Worm (Caenorhabditis elegans) whole organism, L4 larva: ENCODE data around the gene F56D6.22.
"Not testable (repeated sequence)": the region's sequence is repeated elsewhere in the genome, so short reads cannot be mapped to it uniquely, and the experiment has no call there.

Experiments used
- D1046.2 ChIP-seq: fragments of 200-800 bp; sonication (Bioruptor generic); IDR thresholded peaks from 2 replicates; pipeline ENCODE4 v1.3.6; 2022; ENCODE audit warnings: missing genetic modification characterization, missing compliant biosample characterization
- F49E8.2 ChIP-seq: sonication (generic microtip); optimal IDR thresholded peaks from 2 replicates; lab custom pipeline; 2016; ENCODE audit warnings: missing compliant biosample characterization, mild to moderate bottlenecking, missing genetic modification characterization, borderline replicate concordance
- Y5F2A.4 ChIP-seq: fragments of 200-800 bp; sonication (Bioruptor generic); optimal IDR thresholded peaks from 2 replicates; lab custom pipeline; 2018; ENCODE audit warnings: mild to moderate bottlenecking, missing genetic modification characterization, missing compliant biosample characterization
- aha-1 ChIP-seq: fragments of 150-350 bp; peaks from one replicate; lab custom pipeline; 2014; ENCODE audit warnings: missing biosample characterization, missing genetic modification characterization
- aly-2 ChIP-seq: sonication (generic microtip); optimal IDR thresholded peaks from 2 replicates; lab custom pipeline; 2018; ENCODE audit warnings: missing biosample characterization, missing genetic modification characterization
- ceh-32 ChIP-seq: sonication (generic microtip); optimal IDR thresholded peaks from 2 replicates; lab custom pipeline; 2016; ENCODE audit warnings: mild to moderate bottlenecking, missing genetic modification characterization, missing compliant biosample characterization; ENCODE audit not compliant: poor library complexity
- ces-1 ChIP-seq: fragments of 150-350 bp; sonication (generic microtip); optimal IDR thresholded peaks from 4 replicates; lab custom pipeline; 2014; ENCODE audit warnings: missing biosample characterization, missing genetic modification reagents, missing genetic modification characterization
- cey-2 ChIP-seq: sonication (generic microtip); optimal IDR thresholded peaks from 3 replicates; lab custom pipeline; 2017; ENCODE audit warnings: missing genetic modification characterization, mild to moderate bottlenecking, missing compliant biosample characterization, antibody characterized with exemption, borderline replicate concordance; ENCODE audit not compliant: insufficient read depth
- ctbp-1 ChIP-seq: fragments of 200-800 bp; sonication (Bioruptor generic); IDR thresholded peaks from 2 replicates; pipeline ENCODE4 v1.3.6; 2022; ENCODE audit warnings: missing genetic modification reagents, missing genetic modification characterization, missing compliant biosample characterization
- daf-16 ChIP-seq, 3 experiments: sonication (generic microtip); optimal IDR thresholded peaks; 2 replicates each; lab custom pipeline; 2016 to 2017; ENCODE audit warnings: missing genetic modification characterization in 3 of 3, missing genetic modification reagents in 3 of 3, mild to moderate bottlenecking in 2 of 3, missing compliant biosample characterization in 2 of 3, missing biosample characterization in 1 of 3, moderate library complexity in 1 of 3
- dmd-8 ChIP-seq: fragments of 200-800 bp; sonication (Bioruptor generic); IDR thresholded peaks from 2 replicates; pipeline ENCODE4 v1.3.6; 2022; ENCODE audit warnings: missing genetic modification characterization, missing compliant biosample characterization
- duxl-1 ChIP-seq: sonication (generic microtip); optimal IDR thresholded peaks from 2 replicates; lab custom pipeline; 2016; ENCODE audit warnings: mild to moderate bottlenecking, missing genetic modification characterization, moderate library complexity, missing compliant biosample characterization; ENCODE audit not compliant: poor library complexity
- dve-1 ChIP-seq: sonication (generic microtip); optimal IDR thresholded peaks from 2 replicates; lab custom pipeline; 2017; ENCODE audit warnings: antibody characterized with exemption, mild to moderate bottlenecking, missing genetic modification characterization, missing compliant biosample characterization; ENCODE audit not compliant: insufficient read depth
- fos-1 ChIP-seq: fragments of 150-350 bp; optimal IDR thresholded peaks from 2 replicates; lab custom pipeline; 2014; ENCODE audit warnings: missing biosample characterization, missing genetic modification characterization
- gei-8 ChIP-seq: fragments of 200-800 bp; sonication (Bioruptor generic); optimal IDR thresholded peaks from 2 replicates; lab custom pipeline; 2018; ENCODE audit warnings: mild to moderate bottlenecking, missing genetic modification characterization, missing compliant biosample characterization
- hif-1 ChIP-seq, 2 experiments: sonication (generic microtip); optimal IDR thresholded peaks; 2 replicates each; lab custom pipeline; 2016 to 2017; ENCODE audit warnings: missing compliant biosample characterization in 2 of 2, missing genetic modification characterization in 2 of 2, missing genetic modification reagents in 2 of 2, missing genotype in 2 of 2, mild to moderate bottlenecking in 1 of 2
- hlh-11 ChIP-seq: fragments of 200-800 bp; sonication (Bioruptor generic); optimal IDR thresholded peaks from 2 replicates; lab custom pipeline; 2018; ENCODE audit warnings: mild to moderate bottlenecking, missing genetic modification characterization, missing compliant biosample characterization
- hmg-1.1 ChIP-seq: fragments of 200-800 bp; sonication (Bioruptor generic); IDR thresholded peaks from 2 replicates; pipeline ENCODE4 v1.3.6; 2022; ENCODE audit warnings: missing genetic modification reagents, missing genetic modification characterization, missing compliant biosample characterization
- lin-1 ChIP-seq: fragments of 200-800 bp; sonication (Bioruptor generic); IDR thresholded peaks from 2 replicates; pipeline ENCODE4 v1.3.6; 2022; ENCODE audit warnings: missing genetic modification reagents, missing genetic modification characterization, missing compliant biosample characterization
- lin-13 ChIP-seq: fragments of 150-350 bp; optimal IDR thresholded peaks from 2 replicates; lab custom pipeline; 2014; ENCODE audit warnings: missing biosample characterization, missing genetic modification reagents, missing genetic modification characterization
- madf-9 ChIP-seq: fragments of 200-800 bp; sonication (Bioruptor generic); conservative IDR thresholded peaks from 2 replicates; pipeline ENCODE4 v1.3.6; 2022; ENCODE audit warnings: missing genetic modification reagents, missing genetic modification characterization, missing compliant biosample characterization
- mes-2 ChIP-seq: sonication (generic microtip); optimal IDR thresholded peaks from 2 replicates; lab custom pipeline; 2016; ENCODE audit warnings: missing genotype, mild to moderate bottlenecking, missing genetic modification characterization, missing compliant biosample characterization; ENCODE audit not compliant: poor library complexity, severe bottlenecking
- mxl-2 ChIP-seq: fragments of 200-800 bp; sonication (Bioruptor generic); conservative IDR thresholded peaks from 2 replicates; pipeline ENCODE4 v1.3.6; 2022; ENCODE audit warnings: missing genetic modification reagents, missing genetic modification characterization, missing compliant biosample characterization
- nhr-237 ChIP-seq: sonication (generic microtip); optimal IDR thresholded peaks from 2 replicates; lab custom pipeline; 2017; ENCODE audit warnings: missing biosample characterization, missing genetic modification characterization
- nhr-48 ChIP-seq: sonication (generic microtip); optimal IDR thresholded peaks from 2 replicates; lab custom pipeline; 2016; ENCODE audit warnings: mild to moderate bottlenecking, missing genetic modification characterization, missing compliant biosample characterization
- nhr-6 ChIP-seq: fragments of 150-350 bp; optimal IDR thresholded peaks from 2 replicates; lab custom pipeline; 2014; ENCODE audit warnings: missing biosample characterization, missing genetic modification characterization
- pha-4 ChIP-seq, 2 experiments: fragments of 150-350 bp in 1 of 2; fragments of 200-800 bp in 1 of 2; sonication (Bioruptor generic) in 1 of 2; IDR thresholded peaks in 1 of 2; optimal IDR thresholded peaks in 1 of 2; 2 replicates each; pipeline versions ENCODE4 v1.3.6 to Lab custom; 2014 to 2022; ENCODE audit warnings: missing genetic modification characterization in 2 of 2, missing genetic modification reagents in 2 of 2, missing biosample characterization in 1 of 2, missing compliant biosample characterization in 1 of 2
- php-3 ChIP-seq: fragments of 200-800 bp; sonication (Bioruptor generic); IDR thresholded peaks from 2 replicates; pipeline ENCODE4 v1.3.6; 2022; ENCODE audit warnings: missing genetic modification reagents, missing genetic modification characterization, missing compliant biosample characterization
- pqm-1 ChIP-seq: sonication (generic microtip); optimal IDR thresholded peaks from 2 replicates; lab custom pipeline; 2017; ENCODE audit warnings: missing biosample characterization, missing genetic modification characterization
- rbr-2 ChIP-seq: sonication (generic microtip); optimal IDR thresholded peaks from 2 replicates; lab custom pipeline; 2016; ENCODE audit warnings: missing genotype, missing genetic modification characterization, missing compliant biosample characterization
- set-16 ChIP-seq: fragments of 200-800 bp; sonication (Bioruptor generic); IDR thresholded peaks from 2 replicates; pipeline ENCODE4 v1.3.6; 2022; ENCODE audit warnings: missing genetic modification reagents, missing genetic modification characterization, missing compliant biosample characterization
- skn-1 ChIP-seq: fragments of 150-350 bp; optimal IDR thresholded peaks from 2 replicates; lab custom pipeline; 2014; ENCODE audit warnings: missing biosample characterization, missing genetic modification characterization
- ztf-11 ChIP-seq: fragments of 150-350 bp; optimal IDR thresholded peaks from 2 replicates; lab custom pipeline; 2014; ENCODE audit warnings: missing biosample characterization, missing genetic modification characterization

Gene F56D6.22

DNA sequence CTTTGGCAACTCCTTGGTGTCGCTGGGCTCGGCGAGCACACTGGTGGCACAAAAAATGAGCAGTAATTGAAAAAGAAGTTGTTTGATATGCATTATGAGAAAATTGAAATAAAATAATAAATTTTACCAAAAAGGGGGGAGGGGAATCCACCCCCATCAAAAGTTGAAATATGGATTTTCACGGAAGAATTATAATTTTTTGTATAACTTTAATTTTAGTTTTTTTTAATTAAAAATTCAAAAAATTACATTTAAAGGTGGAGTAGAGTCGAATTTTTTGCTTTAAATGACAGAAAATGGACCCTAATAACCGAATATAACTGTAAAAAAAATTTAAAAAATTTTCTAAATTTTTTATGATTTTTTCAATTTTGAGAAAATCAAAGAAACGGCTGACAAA lies 4.4 kb upstream of the F56D6.22 start, which contains the start of gene F56D6.18:
Gene F56D6.18 (minus strand): TSS at position 101 of the 400 bp plus-strand sequence.
- not testable (repeated sequence) for TF ChIP-seq fos-1 (tag; lab: Kevin White, UChicago); set-16 (GFP tag; lab: Robert Waterston, UW); ces-1 (GFP tag; lab: Kevin White, UChicago)

DNA sequence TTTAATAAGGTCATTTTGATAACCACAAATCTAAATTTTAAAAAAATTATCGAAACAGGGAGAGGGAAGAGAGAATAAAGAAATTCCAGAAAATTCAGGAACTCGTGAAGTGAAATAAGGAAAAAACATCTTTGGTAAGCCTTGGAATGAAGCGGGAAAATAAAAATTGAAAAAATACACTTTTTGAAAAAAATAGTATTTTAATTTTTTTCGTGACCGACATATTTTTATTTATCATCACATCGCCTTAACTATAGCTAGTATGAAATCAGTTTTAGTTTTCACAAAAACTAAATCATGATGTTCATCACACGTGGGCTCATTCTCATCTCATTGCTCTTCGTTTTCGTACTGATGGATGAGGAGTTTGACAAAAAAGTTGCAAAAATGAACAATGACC lies 1.7 kb upstream of the F56D6.22 start, which contains the start of gene F56D6.13:
Gene F56D6.13 (plus strand): TSS at position 301 of the 400 bp plus-strand sequence.
- TF ChIP-seq pqm-1 (tag; lab: Kevin White, UChicago) (no peak), dve-1 (tag; lab: Kevin White, UChicago) (no peak), nhr-48 (tag; lab: Kevin White, UChicago) (no peak), Y5F2A.4 (GFP tag; lab: Kevin White, UChicago) (no peak), F49E8.2 (no peak), cey-2 (tag; lab: Kevin White, UChicago) (no peak), skn-1 (tag; lab: Kevin White, UChicago) (no peak), php-3 (GFP tag; lab: Robert Waterston, UW) (no peak), duxl-1 (tag; lab: Kevin White, UChicago) (no peak), ctbp-1 (GFP tag; lab: Robert Waterston, UW) (no peak), rbr-2 (tag; lab: Kevin White, UChicago) (no peak), nhr-237 (tag; lab: Kevin White, UChicago) (no peak), hmg-1.1 (GFP tag; lab: Robert Waterston, UW) (no peak)
- TF ChIP-seq, all 104 proteins: peak for 0

DNA sequence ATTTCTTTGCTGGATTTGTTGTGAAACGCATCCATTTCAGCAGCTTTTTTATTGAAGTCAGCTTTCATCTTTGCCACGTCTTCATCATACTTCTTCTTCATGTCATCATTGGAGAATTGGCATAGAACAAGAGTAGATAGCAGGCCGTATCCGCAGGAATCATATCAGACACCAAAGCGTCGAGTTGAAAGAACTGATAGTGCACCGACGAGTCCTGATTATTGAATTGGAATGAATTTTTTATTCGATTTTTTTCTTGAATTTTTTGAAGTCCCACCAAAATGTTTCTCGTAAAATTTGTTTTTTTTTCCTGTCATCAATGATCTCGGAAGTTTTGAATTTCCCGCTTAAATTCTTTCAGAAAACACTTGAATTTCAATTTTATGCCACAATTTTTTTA lies 1.0 kb downstream of the F56D6.22 start, which contains the start of gene F56D6.11:
Gene F56D6.11 (minus strand): TSS at position 101 of the 400 bp plus-strand sequence.
- TF ChIP-seq lin-1 (GFP tag; lab: Robert Waterston, UW): no peak
- no peak for TF ChIP-seq ztf-11 (tag; lab: Kevin White, UChicago)
- no peak for TF ChIP-seq hlh-11 (tag; lab: Kevin White, UChicago)
- no peak for TF ChIP-seq gei-8 (GFP tag; lab: Kevin White, UChicago)

DNA sequence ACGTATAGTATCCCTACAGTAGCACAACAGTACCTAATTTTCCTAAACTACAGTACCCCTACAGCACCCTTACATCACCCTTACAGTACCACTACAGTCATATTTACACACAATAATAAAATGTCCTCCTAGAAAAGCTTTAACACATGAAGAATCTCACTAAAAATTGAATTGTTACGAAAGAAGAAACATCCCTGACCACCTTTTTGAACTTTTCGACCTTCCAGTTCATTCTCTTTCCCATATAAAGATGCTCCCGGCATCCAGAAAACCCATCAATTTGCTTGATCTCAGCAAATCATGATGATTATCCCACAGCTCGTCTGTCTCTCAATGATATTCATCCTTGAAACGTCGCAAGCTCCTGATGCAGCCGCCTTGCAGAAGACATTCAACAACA lies 2.8 kb downstream of the F56D6.22 start, which contains the start of gene F56D6.21:
Gene F56D6.21 (plus strand): TSS at position 301 of the 400 bp plus-strand sequence.
- no peak for TF ChIP-seq nhr-6 (tag; lab: Kevin White, UChicago)
- TF ChIP-seq aly-2 (tag; lab: Kevin White, UChicago): no peak
- TF ChIP-seq mxl-2 (GFP tag; lab: Robert Waterston, UW): no peak
- TF ChIP-seq lin-13 (GFP tag; lab: Kevin White, UChicago): no peak
- TF ChIP-seq aha-1 (tag; lab: Kevin White, UChicago): no peak
- TF ChIP-seq D1046.2 (GFP tag; lab: Robert Waterston, UW): no peak
- TF ChIP-seq dve-1 (tag; lab: Kevin White, UChicago): no peak
- TF ChIP-seq dmd-8 (GFP tag; lab: Robert Waterston, UW): no peak
- TF ChIP-seq pha-4 (GFP tag; IDR thresholded peaks at IDR 0.05; lab: Robert Waterston, UW): no peak
- TF ChIP-seq pha-4 (tag; optimal IDR thresholded peaks at IDR 0.05; lab: Kevin White, UChicago): no peak
- no peak for TF ChIP-seq ceh-32 (tag; lab: Kevin White, UChicago)
- no peak for TF ChIP-seq daf-16 (GFP tag; optimal IDR thresholded peaks at IDR 0.05; lab: Kevin White, UChicago)
- no peak for TF ChIP-seq daf-16 (tag; optimal IDR thresholded peaks at IDR 0.05; lab: Kevin White, UChicago)
- no peak for TF ChIP-seq hif-1 (tag; optimal IDR thresholded peaks at IDR 0.05; lab: Kevin White, UChicago)
- TF ChIP-seq madf-9 (GFP tag; lab: Robert Waterston, UW): no peak
- TF ChIP-seq mes-2 (tag; lab: Kevin White, UChicago): no peak
- no peak for TF ChIP-seq cey-2 (tag; lab: Kevin White, UChicago)
